Fruit fly (Drosophila melanogaster): ENCODE data around the gene CG4678.
A peak's percentile ranks its signal among the peaks of the same experiment; 100 is the strongest.

Gene CG4678

dm6 chrX:16654931-16655409 lies 41.0 kb upstream of the CG4678 start, which contains the start of the genes Nemp and r (continued):
- TF ChIP-seq CG9215 (GFP tag; IDR thresholded peaks at IDR 0.05) (no peak), kay (GFP tag; optimal IDR thresholded peaks at IDR 0.05) (no peak), CG17328 (GFP tag; IDR thresholded peaks at IDR 0.05) (no peak), abd-A (tag; optimal IDR thresholded peaks at IDR 0.05) (no peak), Usf (GFP tag; optimal IDR thresholded peaks at IDR 0.05) (no peak), psq (GFP tag; optimal IDR thresholded peaks at IDR 0.05) (no peak), CG16813 (GFP tag; IDR thresholded peaks at IDR 0.05; ENCODE audit: partially characterized antibody) (peak; percentile 77), Chrac-16 (GFP tag; optimal IDR thresholded peaks at IDR 0.05) (no peak), Xrp1 (GFP tag; IDR thresholded peaks at IDR 0.05) (no peak), HLH4C (GFP tag; IDR thresholded peaks at IDR 0.05; ENCODE audit: partially characterized antibody) (peak; percentile 63), Trl (optimal IDR thresholded peaks at IDR 0.05) (no peak), Trl (GFP tag; optimal IDR thresholded peaks at IDR 0.05) (no peak), Mes4 (GFP tag; optimal IDR thresholded peaks at IDR 0.05) (no peak), CG1647 (GFP tag; optimal IDR thresholded peaks at IDR 0.05) (no peak), amos (GFP tag; IDR thresholded peaks at IDR 0.05; ENCODE audit: partially characterized antibody) (peak; percentile 71), NC2α (GFP tag; optimal IDR thresholded peaks at IDR 0.05) (no peak), jigr1 (GFP tag; IDR thresholded peaks at IDR 0.05) (no peak), Blimp-1 (GFP tag; optimal IDR thresholded peaks at IDR 0.05) (no peak), trh (GFP tag; optimal IDR thresholded peaks at IDR 0.05) (no peak), stwl (tag; optimal IDR thresholded peaks at IDR 0.05) (peak; percentile 40), ATbp (GFP tag; optimal IDR thresholded peaks at IDR 0.05) (no peak), Scr (GFP tag; IDR thresholded peaks at IDR 0.05; ENCODE audit: partially characterized antibody) (peak; percentile 79), CG1024 (GFP tag; IDR thresholded peaks at IDR 0.05) (no peak), unc-4 (GFP tag; IDR thresholded peaks at IDR 0.05; ENCODE audit: partially characterized antibody) (peak; percentile 71), CG15514 (GFP tag; optimal IDR thresholded peaks at IDR 0.05) (peak; percentile 59), wdn (GFP tag; IDR thresholded peaks at IDR 0.05) (no peak), Hr3 (GFP tag; optimal IDR thresholded peaks at IDR 0.05) (no peak), CG12942 (GFP tag; optimal IDR thresholded peaks at IDR 0.05) (no peak), HLH54F (GFP tag; optimal IDR thresholded peaks at IDR 0.05) (no peak), dmrt99B (tag; optimal IDR thresholded peaks at IDR 0.05) (no peak), lov (optimal IDR thresholded peaks at IDR 0.05) (no peak), lov (GFP tag; IDR thresholded peaks at IDR 0.05) (no peak), zf30C (GFP tag; optimal IDR thresholded peaks at IDR 0.05) (no peak), CG12299 (tag; optimal IDR thresholded peaks at IDR 0.05) (no peak), Hmr (GFP tag; optimal IDR thresholded peaks at IDR 0.05) (peak; percentile 41), bigmax (GFP tag; optimal IDR thresholded peaks at IDR 0.05) (no peak), HHEX (GFP tag; optimal IDR thresholded peaks at IDR 0.05) (no peak), CG14014 (GFP tag; IDR thresholded peaks at IDR 0.05) (no peak), ttk (GFP tag; IDR thresholded peaks at IDR 0.05) (no peak), dysf (GFP tag; IDR thresholded peaks at IDR 0.05) (no peak), Ravus (GFP tag; IDR thresholded peaks at IDR 0.05) (no peak), Awh (GFP tag; IDR thresholded peaks at IDR 0.05) (no peak), nmo (GFP tag; optimal IDR thresholded peaks at IDR 0.05) (peak; percentile 54), trem (tag; optimal IDR thresholded peaks at IDR 0.05) (peak; percentile 24), CG9932 (GFP tag; IDR thresholded peaks at IDR 0.05) (no peak), Aef1 (GFP tag; IDR thresholded peaks at IDR 0.05) (no peak), sisA (GFP tag; IDR thresholded peaks at IDR 0.05) (no peak), Doc2 (GFP tag; IDR thresholded peaks at IDR 0.05) (no peak), hb (GFP tag; IDR thresholded peaks at IDR 0.05; ENCODE audit: partially characterized antibody) (peak; percentile 68; the same call in 1 of the 3 replicates), CG4820 (GFP tag; optimal IDR thresholded peaks at IDR 0.05) (no peak), phol (tag; optimal IDR thresholded peaks at IDR 0.05) (peak; percentile 45), gt (GFP tag; IDR thresholded peaks at IDR 0.05) (no peak)
